Worm (Caenorhabditis elegans) whole organism, young adult: Measurements from ENCODE around the gene cdo-1.

ENCODE experiments used
- B0261.1 ChIP-seq: sonication (generic microtip); optimal IDR thresholded peaks from 2 replicates; lab custom pipeline; 2016; ENCODE audit warnings: mild to moderate bottlenecking, missing genetic modification characterization, moderate library complexity, missing compliant biosample characterization
- F10E7.11 ChIP-seq: sonication (generic microtip); optimal IDR thresholded peaks from 2 replicates; lab custom pipeline; 2017; ENCODE audit warnings: mild to moderate bottlenecking, missing genetic modification characterization, moderate library complexity, missing compliant biosample characterization
- F33H1.4 ChIP-seq: fragments of 200-800 bp; sonication (Bioruptor generic); IDR thresholded peaks from 2 replicates; pipeline ENCODE4 v1.3.6; 2022; ENCODE audit warnings: missing genetic modification reagents, missing genetic modification characterization, missing compliant biosample characterization
- F49E8.2 ChIP-seq: sonication (generic microtip); optimal IDR thresholded peaks from 3 replicates; lab custom pipeline; 2017; ENCODE audit warnings: missing genetic modification characterization, mild to moderate bottlenecking, missing compliant biosample characterization, antibody characterized with exemption, moderate library complexity; ENCODE audit not compliant: insufficient read depth
- F57C9.4 ChIP-seq: sonication (generic microtip); optimal IDR thresholded peaks from 2 replicates; lab custom pipeline; 2017; ENCODE audit warnings: mild to moderate bottlenecking, missing genetic modification characterization, missing compliant biosample characterization
- Y53G8AR.9 ChIP-seq: fragments of 200-800 bp; sonication (Bioruptor generic); conservative IDR thresholded peaks from 2 replicates; pipeline ENCODE4 v1.3.6; 2022; ENCODE audit warnings: missing genetic modification reagents, missing genetic modification characterization, missing compliant biosample characterization
- Y95B8A.8 ChIP-seq: fragments of 200-800 bp; sonication (Bioruptor generic); IDR thresholded peaks from 2 replicates; pipeline ENCODE4 v1.3.6; 2022; ENCODE audit warnings: missing genetic modification reagents, missing genetic modification characterization, missing compliant biosample characterization
- ama-1 ChIP-seq, 3 experiments: fragments of 150-350 bp in 1 of 3; sonication (generic microtip) in 2 of 3; optimal IDR thresholded peaks; 2 replicates each; lab custom pipeline; 2014 to 2018; ENCODE audit warnings: missing biosample characterization in 2 of 3, missing genetic modification characterization in 2 of 3, missing genetic modification reagents in 2 of 3
- aptf-2 ChIP-seq: fragments of 200-800 bp; sonication (Bioruptor generic); conservative IDR thresholded peaks from 2 replicates; pipeline ENCODE4 v1.3.6; 2022; ENCODE audit warnings: missing genetic modification reagents, missing genetic modification characterization, missing compliant biosample characterization
- atf-7 ChIP-seq: sonication (generic microtip); optimal IDR thresholded peaks from 2 replicates; lab custom pipeline; 2017; ENCODE audit warnings: mild to moderate bottlenecking, missing genetic modification characterization, missing compliant biosample characterization
- athp-1 ChIP-seq: sonication (generic microtip); optimal IDR thresholded peaks from 2 replicates; lab custom pipeline; 2017; ENCODE audit warnings: mild to moderate bottlenecking, missing genetic modification characterization, missing compliant biosample characterization
- cebp-1 ChIP-seq, 2 experiments: fragments of 200-800 bp in 1 of 2; sonication (Bioruptor generic) in 1 of 2; sonication (generic microtip) in 1 of 2; IDR thresholded peaks in 1 of 2; optimal IDR thresholded peaks in 1 of 2; 2 replicates each; pipeline versions ENCODE4 v1.3.6 to Lab custom; 2017 to 2022; ENCODE audit warnings: missing compliant biosample characterization in 2 of 2, missing genetic modification characterization in 2 of 2, mild to moderate bottlenecking in 1 of 2, missing genetic modification reagents in 1 of 2, moderate library complexity in 1 of 2
- ceh-58 ChIP-seq: fragments of 200-800 bp; sonication (Bioruptor generic); IDR thresholded peaks from 2 replicates; pipeline ENCODE4 v1.3.6; 2022; ENCODE audit warnings: missing genetic modification characterization, missing compliant biosample characterization
- ceh-91 ChIP-seq: fragments of 200-800 bp; sonication (Bioruptor generic); IDR thresholded peaks from 2 replicates; pipeline ENCODE4 v1.3.6; 2022; ENCODE audit warnings: missing genetic modification reagents, missing genetic modification characterization, missing compliant biosample characterization
- dox-1 ChIP-seq: fragments of 200-800 bp; sonication (Bioruptor generic); IDR thresholded peaks from 2 replicates; pipeline ENCODE4 v1.3.6; 2022; ENCODE audit warnings: missing genetic modification reagents, missing genetic modification characterization, missing compliant biosample characterization
- efl-1 ChIP-seq: fragments of 150-350 bp; optimal IDR thresholded peaks from 2 replicates; lab custom pipeline; 2014; ENCODE audit warnings: missing biosample characterization, missing genetic modification reagents, missing genetic modification characterization
- egl-18 ChIP-seq: fragments of 200-800 bp; sonication (Bioruptor generic); IDR thresholded peaks from 2 replicates; pipeline ENCODE4 v1.3.6; 2022; ENCODE audit warnings: missing genetic modification reagents, missing genetic modification characterization, missing compliant biosample characterization
- egrh-3 ChIP-seq: fragments of 200-800 bp; sonication (Bioruptor generic); IDR thresholded peaks from 2 replicates; pipeline ENCODE4 v1.3.6; 2022; ENCODE audit warnings: missing genetic modification reagents, missing genetic modification characterization, missing compliant biosample characterization
- him-1 ChIP-seq: sonication (generic microtip); optimal IDR thresholded peaks from 2 replicates; lab custom pipeline; 2016; ENCODE audit warnings: missing genotype, missing genetic modification reagents, missing genetic modification characterization, missing compliant biosample characterization
- hlh-12 ChIP-seq: sonication (generic microtip); optimal IDR thresholded peaks from 2 replicates; lab custom pipeline; 2016; ENCODE audit warnings: missing genetic modification characterization, missing compliant biosample characterization
- hmg-1.2 ChIP-seq: fragments of 200-800 bp; sonication (Bioruptor generic); IDR thresholded peaks from 2 replicates; pipeline ENCODE4 v1.3.6; 2022; ENCODE audit warnings: missing genetic modification reagents, missing genetic modification characterization, missing compliant biosample characterization
- hrde-1 ChIP-seq: sonication (generic microtip); optimal IDR thresholded peaks from 2 replicates; lab custom pipeline; 2016; ENCODE audit warnings: missing genetic modification characterization, mild to moderate bottlenecking, missing compliant biosample characterization, moderate library complexity, missing genotype, missing genetic modification reagents, borderline replicate concordance
- let-607 ChIP-seq, 2 experiments: fragments of 200-800 bp in 1 of 2; sonication (Bioruptor generic) in 1 of 2; sonication (generic microtip) in 1 of 2; optimal IDR thresholded peaks; 2 replicates each; lab custom pipeline; 2016 to 2018; ENCODE audit warnings: mild to moderate bottlenecking in 2 of 2, missing compliant biosample characterization in 2 of 2, missing genetic modification characterization in 2 of 2, moderate library complexity in 2 of 2, missing genotype in 1 of 2
- lin-26 ChIP-seq: fragments of 200-800 bp; sonication (Bioruptor generic); IDR thresholded peaks from 2 replicates; pipeline ENCODE4 v1.3.6; 2022; ENCODE audit warnings: missing genetic modification reagents, missing genetic modification characterization, missing compliant biosample characterization
- lin-35 ChIP-seq, 3 experiments: fragments of 150-350 bp in 2 of 3; sonication (generic microtip) in 1 of 3; optimal IDR thresholded peaks; 2 replicates each; lab custom pipeline; 2014 to 2018; ENCODE audit warnings: missing biosample characterization in 3 of 3, missing genetic modification characterization in 3 of 3, missing genetic modification reagents in 3 of 3
- lin-40 ChIP-seq: sonication (generic microtip); optimal IDR thresholded peaks from 2 replicates; lab custom pipeline; 2016; ENCODE audit warnings: missing genetic modification characterization, mild to moderate bottlenecking, missing compliant biosample characterization, missing genotype, missing genetic modification reagents
- lin-54 ChIP-seq: fragments of 200-800 bp; sonication (Bioruptor generic); optimal IDR thresholded peaks from 2 replicates; lab custom pipeline; 2018; ENCODE audit warnings: mild to moderate bottlenecking, missing genetic modification characterization, missing compliant biosample characterization
- lsl-1 ChIP-seq: fragments of 200-800 bp; sonication (Bioruptor generic); optimal IDR thresholded peaks from 2 replicates; lab custom pipeline; 2018; ENCODE audit warnings: mild to moderate bottlenecking, missing genetic modification characterization, moderate library complexity, missing compliant biosample characterization
- madf-3 ChIP-seq: fragments of 200-800 bp; sonication (Bioruptor generic); IDR thresholded peaks from 2 replicates; pipeline ENCODE4 v1.3.6; 2022; ENCODE audit warnings: missing genetic modification reagents, missing genetic modification characterization, missing compliant biosample characterization
- madf-8 ChIP-seq: fragments of 200-800 bp; sonication (Bioruptor generic); conservative IDR thresholded peaks from 2 replicates; pipeline ENCODE4 v1.3.6; 2022; ENCODE audit warnings: missing genetic modification reagents, missing genetic modification characterization, missing compliant biosample characterization
- mes-4 ChIP-seq: sonication (generic microtip); optimal IDR thresholded peaks from 2 replicates; lab custom pipeline; 2016; ENCODE audit warnings: missing genotype, missing genetic modification characterization, missing compliant biosample characterization
- nfya-1 ChIP-seq: sonication (generic microtip); optimal IDR thresholded peaks from 2 replicates; lab custom pipeline; 2017; ENCODE audit warnings: antibody characterized with exemption, missing compliant biosample characterization, missing genetic modification characterization, borderline replicate concordance; ENCODE audit not compliant: insufficient read depth
- nhr-27 ChIP-seq: fragments of 200-800 bp; sonication (Bioruptor generic); optimal IDR thresholded peaks from 2 replicates; lab custom pipeline; 2018; ENCODE audit warnings: mild to moderate bottlenecking, missing genetic modification characterization, moderate library complexity, missing compliant biosample characterization
- nhr-80 ChIP-seq: sonication (generic microtip); optimal IDR thresholded peaks from 2 replicates; lab custom pipeline; 2016; ENCODE audit warnings: missing genetic modification characterization, missing compliant biosample characterization
- nhr-90 ChIP-seq: sonication (generic microtip); optimal IDR thresholded peaks from 2 replicates; lab custom pipeline; 2016; ENCODE audit warnings: missing genotype, mild to moderate bottlenecking, missing genetic modification characterization, missing compliant biosample characterization
- rec-8 ChIP-seq, 2 experiments: sonication (generic microtip); optimal IDR thresholded peaks; 2 replicates each; lab custom pipeline; 2016; ENCODE audit warnings: mild to moderate bottlenecking in 2 of 2, missing genetic modification characterization in 2 of 2, missing genetic modification reagents in 2 of 2, missing genotype in 2 of 2, missing biosample characterization in 1 of 2, missing compliant biosample characterization in 1 of 2, moderate library complexity in 1 of 2
- rpc-1 ChIP-seq, 2 experiments: fragments of 150-350 bp in 1 of 2; sonication (generic microtip) in 1 of 2; optimal IDR thresholded peaks; 2 replicates each; lab custom pipeline; 2014 to 2018; ENCODE audit warnings: missing biosample characterization in 1 of 2, missing genetic modification characterization in 1 of 2, missing genetic modification reagents in 1 of 2, missing genotype in 1 of 2
- sdz-38 ChIP-seq: sonication (generic microtip); optimal IDR thresholded peaks from 2 replicates; lab custom pipeline; 2016; ENCODE audit warnings: missing genotype, missing genetic modification characterization, missing compliant biosample characterization
- sea-2 ChIP-seq: fragments of 200-800 bp; sonication (Bioruptor generic); IDR thresholded peaks from 2 replicates; pipeline ENCODE4 v1.3.6; 2022; ENCODE audit warnings: missing genetic modification characterization, missing compliant biosample characterization
- snpc-4 ChIP-seq, 5 experiments: fragments of 150-350 bp in 1 of 5; sonication (generic microtip) in 4 of 5; optimal IDR thresholded peaks; 2 replicates each; lab custom pipeline; 2014 to 2018; ENCODE audit warnings: missing genetic modification characterization in 5 of 5, missing biosample characterization in 3 of 5, antibody characterized with exemption in 2 of 5, mild to moderate bottlenecking in 2 of 5, missing compliant biosample characterization in 2 of 5, missing genotype in 2 of 5, moderate library complexity in 2 of 5, missing genetic modification reagents in 1 of 5
- sptf-2 ChIP-seq: fragments of 200-800 bp; sonication (Bioruptor generic); optimal IDR thresholded peaks from 2 replicates; lab custom pipeline; 2018; ENCODE audit warnings: mild to moderate bottlenecking, missing genetic modification characterization, missing compliant biosample characterization
- tbx-9 ChIP-seq: sonication (generic microtip); optimal IDR thresholded peaks from 2 replicates; lab custom pipeline; 2016; ENCODE audit warnings: borderline replicate concordance, missing genetic modification characterization, inconsistent platforms, missing compliant biosample characterization
- ztf-28 ChIP-seq: fragments of 200-800 bp; sonication (Bioruptor generic); IDR thresholded peaks from 2 replicates; pipeline ENCODE4 v1.3.6; 2022; ENCODE audit warnings: missing genetic modification reagents, missing genetic modification characterization, missing compliant biosample characterization

cdo-1 gene

DNA sequence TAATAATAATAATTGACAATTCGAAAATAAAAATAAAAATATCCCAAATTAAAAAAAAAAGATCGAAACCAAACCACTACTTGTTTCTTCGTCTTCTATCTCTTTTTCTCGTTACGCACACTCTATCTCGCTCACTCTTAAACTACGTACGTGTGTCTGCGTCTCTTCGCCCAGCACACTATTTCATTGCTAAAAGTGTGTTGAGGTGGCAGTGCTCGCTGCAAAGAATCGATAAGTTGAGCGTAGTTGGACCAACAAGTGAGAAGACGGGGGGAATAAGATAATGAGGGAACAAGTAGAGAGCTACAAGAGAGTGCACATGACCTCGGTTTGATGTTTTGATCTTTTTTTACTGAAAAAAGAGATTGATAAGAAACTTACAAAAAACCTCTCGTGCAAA is 37.5 kb downstream of the cdo-1 start:
- TF ChIP-seq lin-26 (GFP tag; lab: Robert Waterston, UW) (no peak), him-1 (tag; lab: Kevin White, UChicago) (no peak), snpc-4 (GFP tag; optimal IDR thresholded peaks at IDR 0.05; lab: Kevin White, UChicago) (no peak), snpc-4 (tag; optimal IDR thresholded peaks at IDR 0.05; lab: Kevin White, UChicago) (no peak), F33H1.4 (no peak), rpc-1 (optimal IDR thresholded peaks at IDR 0.05; lab: Kevin White, UChicago) (no peak), rpc-1 (tag; optimal IDR thresholded peaks at IDR 0.05; lab: Kevin White, UChicago) (no peak), egrh-3 (GFP tag; lab: Robert Waterston, UW) (no peak), hmg-1.2 (GFP tag; lab: Robert Waterston, UW) (peak; percentile 98), athp-1 (tag; lab: Kevin White, UChicago) (no peak), lin-54 (GFP tag; lab: Kevin White, UChicago) (no peak), hlh-12 (no peak), lin-40 (tag; lab: Kevin White, UChicago) (peak; percentile 36), Y53G8AR.9 (0 out of 2 replicates have a peak, but pooled peaks have one; percentile 39), sptf-2 (no peak)

ce11 chrX:825375-825774 is 38.0 kb downstream of the cdo-1 start, which contains the start of gene daf-3:
TSS of gene daf-3 (minus strand) at chrX:825475.
- TF ChIP-seq ceh-58 (GFP tag; lab: Robert Waterston, UW) (no peak), rec-8 (tag; optimal IDR thresholded peaks at IDR 0.05; lab: Kevin White, UChicago) (no peak), ceh-91 (GFP tag; lab: Robert Waterston, UW) (no peak), sea-2 (GFP tag; lab: Robert Waterston, UW) (no peak), F49E8.2 (tag; lab: Kevin White, UChicago) (no peak), hrde-1 (no peak), madf-3 (GFP tag; lab: Robert Waterston, UW) (no peak), nfya-1 (tag; lab: Kevin White, UChicago) (no peak), lin-35 (GFP tag; optimal IDR thresholded peaks at IDR 0.05; lab: Kevin White, UChicago) (no peak), madf-8 (GFP tag; lab: Robert Waterston, UW) (no peak), Y95B8A.8 (GFP tag; lab: Robert Waterston, UW) (no peak), nhr-90 (tag; lab: Kevin White, UChicago) (no peak), B0261.1 (tag; lab: Kevin White, UChicago) (no peak), mes-4 (tag; lab: Kevin White, UChicago) (no peak), F10E7.11 (tag; lab: Kevin White, UChicago) (no peak), ztf-28 (GFP tag; lab: Robert Waterston, UW) (no peak)

DNA sequence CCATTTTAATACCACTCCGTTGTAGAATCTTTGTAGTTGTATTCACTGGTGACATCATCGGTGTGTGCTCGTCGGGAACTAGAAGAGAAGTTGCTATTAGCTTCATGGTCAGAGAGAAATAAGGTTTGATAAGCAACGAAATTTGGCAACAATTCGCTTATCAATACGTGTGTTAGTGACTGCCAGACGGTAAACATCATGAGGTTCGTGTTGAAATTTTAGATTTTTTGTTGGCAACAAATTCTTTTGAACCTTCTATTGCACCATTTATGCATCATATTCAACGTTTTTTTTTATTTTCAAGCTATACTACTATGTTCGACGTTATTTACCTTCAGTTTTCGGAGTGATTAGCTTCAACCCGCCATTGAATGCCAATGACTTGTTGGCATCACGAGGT is 39.6 kb downstream of the cdo-1 start:
- TF ChIP-seq F57C9.4 (tag; lab: Kevin White, UChicago) (no peak), athp-1 (tag; lab: Kevin White, UChicago) (no peak), F10E7.11 (tag; lab: Kevin White, UChicago) (no peak), madf-8 (GFP tag; lab: Robert Waterston, UW) (no peak), tbx-9 (tag; lab: Kevin White, UChicago) (no peak), mes-4 (tag; lab: Kevin White, UChicago) (no peak), dox-1 (GFP tag; lab: Robert Waterston, UW) (peak; percentile 44; the same call in 1 of the 2 replicates), efl-1 (no peak), egl-18 (GFP tag; lab: Robert Waterston, UW) (no peak), ama-1 (optimal IDR thresholded peaks at IDR 0.05; lab: Kevin White, UChicago) (no peak), ama-1 (GFP tag; optimal IDR thresholded peaks at IDR 0.05; lab: Kevin White, UChicago) (no peak), nhr-80 (tag; lab: Kevin White, UChicago) (peak; percentile 92), let-607 (tag; optimal IDR thresholded peaks at IDR 0.05; lab: Kevin White, UChicago) (peak; percentile 19 to 63), aptf-2 (GFP tag; lab: Robert Waterston, UW) (no peak), cebp-1 (GFP tag; IDR thresholded peaks at IDR 0.05; lab: Robert Waterston, UW) (no peak; the same call in 1 of the 2 replicates), cebp-1 (tag; optimal IDR thresholded peaks at IDR 0.05; lab: Kevin White, UChicago) (peak; percentile 60), sdz-38 (tag; lab: Kevin White, UChicago) (no peak), atf-7 (tag; lab: Kevin White, UChicago) (peak; percentile 18), nhr-27 (no peak), lsl-1 (no peak)
